Worm (Caenorhabditis elegans): ENCODE measurements around the gene ZC53.22.

Gene ZC53.22

DNA sequence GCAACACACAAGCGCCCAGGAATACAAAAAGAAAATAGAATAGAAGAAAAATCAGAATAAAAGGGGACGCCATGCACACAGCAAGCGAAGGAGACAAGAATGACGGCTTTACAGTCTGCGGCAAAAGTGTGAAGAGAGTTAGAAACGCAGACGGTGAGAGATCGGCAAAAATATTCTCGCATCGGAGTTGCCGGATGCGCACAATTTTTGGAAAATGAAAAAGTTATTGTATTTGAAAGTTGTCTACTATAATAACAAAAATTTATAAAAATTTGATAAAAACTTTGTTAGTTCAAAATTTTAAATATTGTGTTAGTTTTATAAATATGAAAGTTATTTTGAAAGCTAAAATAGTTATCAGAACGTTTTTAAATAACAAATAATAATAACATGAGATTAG lies at the start of gene ZC53.22:
TSS of gene ZC53.22 (minus strand) at position 101 of the 400 bp plus-strand sequence.
- TF ChIP-seq flt-1 (GFP tag; IDR thresholded peaks at IDR 0.05): no peak
- no peak for TF ChIP-seq med-1 (GFP tag; optimal IDR thresholded peaks at IDR 0.05; ENCODE audit: insufficient read depth)
- TF ChIP-seq klf-2 (GFP tag; conservative IDR thresholded peaks at IDR 0.05): no peak
- no peak for TF ChIP-seq tab-1 (GFP tag; IDR thresholded peaks at IDR 0.05)
- TF ChIP-seq cog-1 (tag; optimal IDR thresholded peaks at IDR 0.05): no peak
- TF ChIP-seq T22C8.4 (GFP tag; IDR thresholded peaks at IDR 0.05): no peak
- no peak for TF ChIP-seq ztf-29 (GFP tag; IDR thresholded peaks at IDR 0.05)
- no peak for TF ChIP-seq ztf-23 (GFP tag; IDR thresholded peaks at IDR 0.05)
- no peak for TF ChIP-seq ref-1 (GFP tag; conservative IDR thresholded peaks at IDR 0.05)

- TF ChIP-seq ztf-23 (GFP tag; IDR thresholded peaks at IDR 0.05) (0 out of 2 replicates have a peak, but pooled peaks have one; percentile 20), ref-1 (GFP tag; conservative IDR thresholded peaks at IDR 0.05) (no peak)
These were observed 49.5 kb upstream of the ZC53.22 start for ce11 chrX:1971647-1972046.

DNA sequence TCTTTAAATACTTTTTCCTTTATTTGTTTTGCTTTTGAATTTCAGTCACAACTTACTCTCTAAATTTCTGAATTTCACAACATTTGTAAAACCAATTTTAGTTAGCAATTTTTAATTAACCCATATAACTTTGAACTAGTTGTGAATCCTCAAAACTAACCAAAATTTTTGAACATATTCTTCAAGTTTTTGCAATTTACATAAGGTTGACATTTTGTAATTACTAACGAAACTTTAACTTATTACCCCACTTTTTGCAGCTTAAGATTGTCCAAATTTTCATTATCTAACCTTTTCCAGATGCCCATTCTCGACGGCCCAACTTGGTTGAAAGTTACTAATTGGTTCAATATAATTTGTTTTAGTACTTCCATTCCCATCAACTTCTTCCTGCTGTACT lies 47.4 kb upstream of the ZC53.22 start, which contains the start of gene str-79:
TSS of gene str-79 (plus strand) at position 301 of the 400 bp plus-strand sequence.
- TF ChIP-seq ztf-29 (GFP tag; IDR thresholded peaks at IDR 0.05) (no peak), flt-1 (GFP tag; IDR thresholded peaks at IDR 0.05) (no peak), ref-1 (GFP tag; conservative IDR thresholded peaks at IDR 0.05) (no peak), tab-1 (GFP tag; IDR thresholded peaks at IDR 0.05) (no peak), med-1 (GFP tag; optimal IDR thresholded peaks at IDR 0.05; ENCODE audit: insufficient read depth) (no peak), cog-1 (tag; optimal IDR thresholded peaks at IDR 0.05) (no peak), T22C8.4 (GFP tag; IDR thresholded peaks at IDR 0.05) (no peak), ztf-23 (GFP tag; IDR thresholded peaks at IDR 0.05) (no peak), klf-2 (GFP tag; conservative IDR thresholded peaks at IDR 0.05) (no peak)

ce11 chrX:1964828-1965227 lies 42.6 kb upstream of the ZC53.22 start:
- TF ChIP-seq ref-1 (GFP tag; conservative IDR thresholded peaks at IDR 0.05): no peak
- no peak for TF ChIP-seq klf-2 (GFP tag; conservative IDR thresholded peaks at IDR 0.05)
- TF ChIP-seq tab-1 (GFP tag; IDR thresholded peaks at IDR 0.05): no peak
- no peak for TF ChIP-seq T22C8.4 (GFP tag; IDR thresholded peaks at IDR 0.05)
- TF ChIP-seq cog-1 (tag; optimal IDR thresholded peaks at IDR 0.05): no peak
- TF ChIP-seq ztf-23 (GFP tag; IDR thresholded peaks at IDR 0.05): no peak
- no peak for TF ChIP-seq flt-1 (GFP tag; IDR thresholded peaks at IDR 0.05)
- no peak for TF ChIP-seq med-1 (GFP tag; optimal IDR thresholded peaks at IDR 0.05; ENCODE audit: insufficient read depth)
- no peak for TF ChIP-seq ztf-29 (GFP tag; IDR thresholded peaks at IDR 0.05)

ce11 chrX:1964411-1964810 lies 42.2 kb upstream of the ZC53.22 start:
- TF ChIP-seq ref-1 (GFP tag; conservative IDR thresholded peaks at IDR 0.05) (no peak), cog-1 (tag; optimal IDR thresholded peaks at IDR 0.05) (no peak), flt-1 (GFP tag; IDR thresholded peaks at IDR 0.05) (no peak), ztf-29 (GFP tag; IDR thresholded peaks at IDR 0.05) (no peak), T22C8.4 (GFP tag; IDR thresholded peaks at IDR 0.05) (no peak), klf-2 (GFP tag; conservative IDR thresholded peaks at IDR 0.05) (no peak)

DNA sequence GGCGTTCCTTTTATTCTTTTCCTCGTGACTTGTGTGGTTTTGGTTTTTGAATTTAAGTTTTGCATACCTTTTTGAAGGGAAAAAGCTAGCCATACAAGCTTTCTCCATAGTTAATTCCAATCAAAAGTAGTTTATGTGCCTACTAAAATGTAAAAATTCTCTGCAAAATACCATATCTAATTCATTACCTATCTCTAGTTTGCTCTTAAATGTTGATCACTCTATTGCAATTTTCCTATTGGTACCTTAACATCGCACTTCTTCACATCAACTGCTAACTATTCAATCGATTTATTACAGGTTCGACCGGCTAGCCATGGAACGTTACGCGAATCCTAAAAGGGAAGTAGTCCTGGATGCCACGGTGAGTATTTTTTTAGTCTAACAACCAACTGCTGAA lies 40.1 kb upstream of the ZC53.22 start, which contains the start of gene F52D2.7:
TSS of gene F52D2.7 (plus strand) at position 301 of the 400 bp plus-strand sequence.
- TF ChIP-seq tab-1 (GFP tag; IDR thresholded peaks at IDR 0.05) (no peak), med-1 (GFP tag; optimal IDR thresholded peaks at IDR 0.05; ENCODE audit: insufficient read depth) (no peak), ztf-23 (GFP tag; IDR thresholded peaks at IDR 0.05) (no peak), ztf-29 (GFP tag; IDR thresholded peaks at IDR 0.05) (no peak)

- peak; percentile 10 for TF ChIP-seq cog-1 (tag; optimal IDR thresholded peaks at IDR 0.05)
- TF ChIP-seq klf-2 (GFP tag; conservative IDR thresholded peaks at IDR 0.05): no peak
These were observed 38.9 kb upstream of the ZC53.22 start for ce11 chrX:1960895-1961715.

DNA sequence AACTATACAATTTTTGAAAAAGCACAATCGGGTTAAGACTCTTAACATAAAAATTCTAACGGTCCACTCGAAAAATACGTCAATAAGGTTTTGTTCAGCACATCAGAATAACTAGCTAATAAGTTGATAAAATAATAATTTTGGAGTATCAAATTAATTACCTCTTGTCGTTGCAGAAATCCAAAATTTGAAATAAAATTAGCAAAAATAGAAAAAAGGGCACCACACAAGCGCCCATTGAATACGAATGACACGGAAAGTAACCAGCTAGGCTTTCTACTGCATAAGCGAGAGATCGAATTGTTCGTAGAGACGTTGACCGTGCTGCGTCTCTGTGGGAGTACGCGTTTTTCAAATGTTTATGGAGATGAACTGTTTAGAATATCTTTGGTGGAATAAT lies 36.9 kb upstream of the ZC53.22 start:
- TF ChIP-seq ztf-23 (GFP tag; IDR thresholded peaks at IDR 0.05) (no peak), tab-1 (GFP tag; IDR thresholded peaks at IDR 0.05) (no peak), ref-1 (GFP tag; conservative IDR thresholded peaks at IDR 0.05) (no peak), flt-1 (GFP tag; IDR thresholded peaks at IDR 0.05) (no peak), cog-1 (tag; optimal IDR thresholded peaks at IDR 0.05) (no peak), T22C8.4 (GFP tag; IDR thresholded peaks at IDR 0.05) (no peak), ztf-29 (GFP tag; IDR thresholded peaks at IDR 0.05) (no peak), med-1 (GFP tag; optimal IDR thresholded peaks at IDR 0.05; ENCODE audit: insufficient read depth) (no peak), klf-2 (GFP tag; conservative IDR thresholded peaks at IDR 0.05) (no peak)

DNA sequence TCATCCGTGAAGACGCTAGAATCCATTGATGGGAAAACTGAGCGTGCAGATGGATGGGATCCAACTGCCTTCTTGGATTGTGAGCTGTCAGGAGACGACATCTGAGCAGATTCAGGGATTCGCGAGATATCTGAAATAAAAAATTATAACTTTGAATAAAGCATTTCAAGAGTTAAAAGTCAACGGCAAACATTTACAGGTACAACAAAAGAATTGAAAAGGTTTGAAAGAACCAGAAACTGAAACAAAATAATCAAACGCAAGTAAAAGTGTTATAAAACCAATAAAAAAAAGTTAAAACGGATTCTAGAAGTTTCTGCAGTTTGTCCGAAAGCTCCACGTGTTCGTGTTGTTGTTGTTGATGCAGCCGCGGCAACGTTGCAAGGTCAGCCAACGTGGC lies 17.7 kb upstream of the ZC53.22 start, which contains the start of gene Y59E1A.4:
TSS of gene Y59E1A.4 (minus strand) at position 101 of the 400 bp plus-strand sequence.
- TF ChIP-seq T22C8.4 (GFP tag; IDR thresholded peaks at IDR 0.05) (no peak), flt-1 (GFP tag; IDR thresholded peaks at IDR 0.05) (no peak), tab-1 (GFP tag; IDR thresholded peaks at IDR 0.05) (no peak), ztf-29 (GFP tag; IDR thresholded peaks at IDR 0.05) (no peak), cog-1 (tag; optimal IDR thresholded peaks at IDR 0.05) (no peak), ztf-23 (GFP tag; IDR thresholded peaks at IDR 0.05) (no peak), ref-1 (GFP tag; conservative IDR thresholded peaks at IDR 0.05) (no peak), med-1 (GFP tag; optimal IDR thresholded peaks at IDR 0.05; ENCODE audit: insufficient read depth) (no peak), klf-2 (GFP tag; conservative IDR thresholded peaks at IDR 0.05) (no peak)

DNA sequence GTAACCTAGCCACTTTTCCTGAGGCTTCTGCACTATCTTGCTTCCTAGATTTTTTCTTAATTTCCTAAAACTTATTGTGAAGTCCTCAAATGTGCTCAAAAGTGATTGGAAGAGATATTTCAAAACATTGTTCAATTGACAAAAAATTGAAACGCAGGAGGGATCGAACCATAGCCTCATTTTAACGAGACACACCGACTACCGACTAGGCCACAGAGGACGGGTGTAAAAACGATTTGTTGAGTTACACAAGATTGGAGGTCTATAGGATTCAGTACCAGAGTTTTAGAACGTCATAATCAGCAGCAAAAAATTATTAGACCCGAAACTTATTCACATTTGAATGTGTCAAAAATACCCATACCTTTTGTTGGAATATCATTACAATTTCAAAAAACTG lies 17.1 kb upstream of the ZC53.22 start:
- no peak for TF ChIP-seq T22C8.4 (GFP tag; IDR thresholded peaks at IDR 0.05)
- TF ChIP-seq ztf-29 (GFP tag; IDR thresholded peaks at IDR 0.05): no peak
- no peak for TF ChIP-seq tab-1 (GFP tag; IDR thresholded peaks at IDR 0.05)
- no peak for TF ChIP-seq med-1 (GFP tag; optimal IDR thresholded peaks at IDR 0.05; ENCODE audit: insufficient read depth)
- TF ChIP-seq cog-1 (tag; optimal IDR thresholded peaks at IDR 0.05): no peak
- TF ChIP-seq klf-2 (GFP tag; conservative IDR thresholded peaks at IDR 0.05): no peak
- TF ChIP-seq ztf-23 (GFP tag; IDR thresholded peaks at IDR 0.05): no peak
- no peak for TF ChIP-seq ref-1 (GFP tag; conservative IDR thresholded peaks at IDR 0.05)
- no peak for TF ChIP-seq flt-1 (GFP tag; IDR thresholded peaks at IDR 0.05)
